Fruit fly (Drosophila melanogaster) whole organism, embryonic: ENCODE data around the gene Klp68D.

ENCODE experiments used
- Awh ChIP-seq: fragments of 200-800 bp; sonication (Bioruptor generic); IDR thresholded peaks from 2 replicates; pipeline ENCODE4, ENCODE4 v1.3.6; 2022; ENCODE audit warnings: missing biosample characterization, missing genetic modification characterization
- BEAF-32 ChIP-seq: fragments of 200-800 bp; sonication (Bioruptor generic); optimal IDR thresholded peaks from 3 replicates; lab custom pipeline; 2017; ENCODE audit warnings: missing biosample characterization, missing genetic modification characterization, mild to moderate bottlenecking, moderate library complexity, missing genetic modification reagents
- CG10321 ChIP-seq: fragments of 200-800 bp; sonication (Bioruptor generic); IDR thresholded peaks from 2 replicates; pipeline ENCODE4 v1.3.6; 2022; ENCODE audit warnings: missing biosample characterization, missing genetic modification characterization
- CG11456 ChIP-seq: fragments of 200-800 bp; sonication (Bioruptor generic); IDR thresholded peaks from 3 replicates; pipeline ENCODE4 v1.3.6; 2022; ENCODE audit warnings: missing biosample characterization, missing genetic modification characterization
- CG11504 ChIP-seq: fragments of 200-800 bp; sonication (Bioruptor generic); optimal IDR thresholded peaks from 3 replicates; lab custom pipeline; 2019; ENCODE audit warnings: missing biosample characterization, mild to moderate bottlenecking, missing genetic modification characterization, moderate library complexity
- CG11560 ChIP-seq: fragments of 200-800 bp; sonication (Bioruptor generic); IDR thresholded peaks from 3 replicates; pipeline ENCODE4 v1.3.6; 2022; ENCODE audit warnings: missing biosample characterization, missing genetic modification characterization
- CG12071 ChIP-seq: fragments of 200-800 bp; sonication (Bioruptor generic); optimal IDR thresholded peaks from 3 replicates; lab custom pipeline; 2018; ENCODE audit warnings: missing biosample characterization, mild to moderate bottlenecking, missing genetic modification characterization
- CG1233 ChIP-seq: fragments of 200-800 bp; sonication (Bioruptor generic); optimal IDR thresholded peaks from 4 replicates; lab custom pipeline; 2018; ENCODE audit warnings: missing biosample characterization, mild to moderate bottlenecking, missing genetic modification characterization
- CG14014 ChIP-seq: fragments of 200-800 bp; sonication (Bioruptor generic); IDR thresholded peaks from 2 replicates; pipeline ENCODE4 v1.3.6; 2022; ENCODE audit warnings: missing biosample characterization, missing genetic modification characterization
- CG14965 ChIP-seq: fragments of 200-800 bp; sonication (Bioruptor generic); optimal IDR thresholded peaks from 2 replicates; lab custom pipeline; 2016; ENCODE audit warnings: missing biosample characterization, missing genetic modification characterization, borderline replicate concordance
- CG15514 ChIP-seq: fragments of 200-800 bp; sonication (Bioruptor generic); optimal IDR thresholded peaks from 3 replicates; lab custom pipeline; 2017; ENCODE audit warnings: missing biosample characterization, missing genetic modification characterization, mild to moderate bottlenecking, moderate library complexity, missing genetic modification reagents
- CG16779 ChIP-seq: fragments of 200-800 bp; sonication (Bioruptor generic); IDR thresholded peaks from 2 replicates; pipeline ENCODE4 v1.3.6; 2022; ENCODE audit warnings: missing biosample characterization, missing genetic modification characterization
- CG16815 ChIP-seq: fragments of 200-800 bp; sonication (Bioruptor generic); optimal IDR thresholded peaks from 3 replicates; lab custom pipeline; 2017; ENCODE audit warnings: missing biosample characterization, mild to moderate bottlenecking, missing genetic modification characterization
- CG16863 ChIP-seq: fragments of 200-800 bp; sonication (Bioruptor generic); optimal IDR thresholded peaks from 3 replicates; lab custom pipeline; 2016; ENCODE audit warnings: missing biosample characterization, missing genetic modification characterization
- CG17912 ChIP-seq: fragments of 200-800 bp; sonication (Bioruptor generic); optimal IDR thresholded peaks from 2 replicates; lab custom pipeline; 2018; ENCODE audit warnings: missing biosample characterization, mild to moderate bottlenecking, missing genetic modification characterization
- CG2678 ChIP-seq: fragments of 200-800 bp; sonication (Bioruptor generic); optimal IDR thresholded peaks from 3 replicates; lab custom pipeline; 2019; ENCODE audit warnings: missing biosample characterization, mild to moderate bottlenecking, missing genetic modification characterization, moderate library complexity
- CG2889 ChIP-seq: fragments of 200-800 bp; sonication (Bioruptor generic); IDR thresholded peaks from 3 replicates; pipeline ENCODE4 v1.3.6; 2022; ENCODE audit warnings: missing biosample characterization, missing genetic modification characterization
- CG31365 ChIP-seq: fragments of 200-800 bp; sonication (Bioruptor generic); optimal IDR thresholded peaks from 2 replicates; lab custom pipeline; 2018; ENCODE audit warnings: missing biosample characterization, mild to moderate bottlenecking, missing genetic modification characterization
- CG3163 ChIP-seq: fragments of 200-800 bp; sonication (Bioruptor generic); optimal IDR thresholded peaks from 3 replicates; lab custom pipeline; 2016; ENCODE audit warnings: missing biosample characterization, missing genetic modification characterization
- CG3281 ChIP-seq: fragments of 200-800 bp; sonication (Bioruptor generic); optimal IDR thresholded peaks from 3 replicates; lab custom pipeline; 2017; ENCODE audit warnings: missing biosample characterization, mild to moderate bottlenecking, missing genetic modification characterization
- CG3726 ChIP-seq: fragments of 200-800 bp; sonication (Bioruptor generic); IDR thresholded peaks from 3 replicates; pipeline ENCODE4, ENCODE4 v1.3.6; 2022; ENCODE audit warnings: missing biosample characterization, missing genetic modification characterization
- CG3995 ChIP-seq: fragments of 200-800 bp; sonication (Bioruptor generic); optimal IDR thresholded peaks from 3 replicates; lab custom pipeline; 2016; ENCODE audit warnings: missing biosample characterization, missing genetic modification characterization
- CG42726 ChIP-seq: fragments of 200-800 bp; sonication (Bioruptor generic); IDR thresholded peaks from 2 replicates; pipeline ENCODE4 v1.3.6; 2022; ENCODE audit warnings: missing biosample characterization, missing genetic modification characterization; ENCODE audit not compliant: partially characterized antibody
- CG4707 ChIP-seq: fragments of 200-800 bp; sonication (Bioruptor generic); optimal IDR thresholded peaks from 2 replicates; lab custom pipeline; 2018; ENCODE audit warnings: missing biosample characterization, mild to moderate bottlenecking, missing genetic modification characterization, moderate library complexity
- CG5180 ChIP-seq: fragments of 200-800 bp; sonication (Bioruptor generic); optimal IDR thresholded peaks from 3 replicates; lab custom pipeline; 2017; ENCODE audit warnings: missing biosample characterization, missing genetic modification characterization, mild to moderate bottlenecking, moderate library complexity, missing genetic modification reagents
- CG5245 ChIP-seq: fragments of 200-800 bp; sonication (Bioruptor generic); optimal IDR thresholded peaks from 3 replicates; lab custom pipeline; 2016; ENCODE audit warnings: missing biosample characterization, missing genetic modification characterization
- CG7928 ChIP-seq: fragments of 200-800 bp; sonication (Bioruptor generic); optimal IDR thresholded peaks from 2 replicates; lab custom pipeline; 2017; ENCODE audit warnings: missing biosample characterization, mild to moderate bottlenecking, missing genetic modification characterization
- Hand ChIP-seq: fragments of 200-800 bp; sonication (Bioruptor generic); optimal IDR thresholded peaks from 2 replicates; lab custom pipeline; 2017; ENCODE audit warnings: mild to moderate bottlenecking, missing biosample characterization, missing genetic modification reagents, missing genetic modification characterization
- MTF-1 ChIP-seq: fragments of 200-800 bp; sonication (Bioruptor generic); optimal IDR thresholded peaks from 2 replicates; lab custom pipeline; 2018; ENCODE audit warnings: missing biosample characterization, mild to moderate bottlenecking, missing genetic modification characterization, borderline replicate concordance
- NC2β ChIP-seq: fragments of 200-800 bp; sonication (Bioruptor generic); optimal IDR thresholded peaks from 2 replicates; lab custom pipeline; 2016; ENCODE audit warnings: missing biosample characterization, missing genetic modification characterization
- Opbp ChIP-seq: fragments of 200-800 bp; sonication (Bioruptor generic); IDR thresholded peaks from 3 replicates; pipeline ENCODE4 v1.3.6; 2022; ENCODE audit warnings: missing biosample characterization, missing genetic modification characterization; ENCODE audit not compliant: partially characterized antibody
- Ravus ChIP-seq: fragments of 200-800 bp; sonication (Bioruptor generic); IDR thresholded peaks from 2 replicates; pipeline ENCODE4 v1.3.6; 2022; ENCODE audit warnings: missing biosample characterization, missing genetic modification characterization
- Xbp1 ChIP-seq: fragments of 200-800 bp; sonication (Bioruptor generic); optimal IDR thresholded peaks from 3 replicates; lab custom pipeline; 2016; ENCODE audit warnings: missing biosample characterization, mild to moderate bottlenecking, missing genetic modification characterization
- fd3F ChIP-seq: fragments of 200-800 bp; sonication (Bioruptor generic); optimal IDR thresholded peaks from 2 replicates; lab custom pipeline; 2018; ENCODE audit warnings: missing biosample characterization, mild to moderate bottlenecking, missing genetic modification characterization, moderate library complexity
- inv ChIP-seq: fragments of 200-800 bp; sonication (Bioruptor generic); IDR thresholded peaks from 2 replicates; pipeline ENCODE4 v1.3.6; 2022; ENCODE audit warnings: missing biosample characterization, missing genetic modification characterization; ENCODE audit not compliant: partially characterized antibody
- jumu ChIP-seq: fragments of 200-800 bp; sonication (Bioruptor generic); optimal IDR thresholded peaks from 3 replicates; lab custom pipeline; 2016; ENCODE audit warnings: missing biosample characterization, missing genetic modification characterization
- lola ChIP-seq, 3 experiments: fragments of >200 bp in 2 of 3; fragments of 200-800 bp in 1 of 3; sonication (Bioruptor generic) in 1 of 3; optimal IDR thresholded peaks; 2 replicates each; lab custom pipeline; 2017 to 2019; ENCODE audit warnings: missing biosample characterization in 3 of 3, missing genetic modification characterization in 3 of 3, mild to moderate bottlenecking in 1 of 3, moderate library complexity in 1 of 3
- nerfin-1 ChIP-seq: fragments of 200-800 bp; sonication (Bioruptor generic); optimal IDR thresholded peaks from 3 replicates; lab custom pipeline; 2019; ENCODE audit warnings: missing biosample characterization, mild to moderate bottlenecking, missing genetic modification characterization, moderate library complexity
- nmo ChIP-seq: fragments of 200-800 bp; sonication (Bioruptor generic); optimal IDR thresholded peaks from 2 replicates; lab custom pipeline; 2018; ENCODE audit warnings: missing biosample characterization, mild to moderate bottlenecking, missing genetic modification characterization, moderate library complexity
- p53 ChIP-seq: fragments of 200-800 bp; sonication (Bioruptor generic); optimal IDR thresholded peaks from 2 replicates; lab custom pipeline; 2016; ENCODE audit warnings: missing biosample characterization, missing genetic modification characterization
- prd ChIP-seq, 3 experiments: fragments of >200 bp in 2 of 3; fragments of 200-800 bp in 1 of 3; sonication (Bioruptor generic) in 1 of 3; optimal IDR thresholded peaks in 2 of 3; IDR thresholded peaks in 1 of 3; 2 replicates in 2 of 3; 3 replicates in 1 of 3; pipeline versions ENCODE4 v1.3.6 to Lab custom; 2017 to 2022; ENCODE audit warnings: missing biosample characterization in 1 of 3, missing genetic modification characterization in 1 of 3
- sd ChIP-seq: fragments of 200-800 bp; sonication (Bioruptor generic); optimal IDR thresholded peaks from 3 replicates; lab custom pipeline; 2018; ENCODE audit warnings: missing biosample characterization, mild to moderate bottlenecking, missing genetic modification characterization, moderate library complexity
- sens ChIP-seq: fragments of 200-800 bp; sonication (Bioruptor generic); peaks from one replicate; lab custom pipeline; 2016; ENCODE audit warnings: missing biosample characterization, missing genetic modification characterization
- slp2 ChIP-seq: fragments of 200-800 bp; sonication (Bioruptor generic); optimal IDR thresholded peaks from 2 replicates; lab custom pipeline; 2016; ENCODE audit warnings: missing biosample characterization, missing genetic modification characterization
- tll ChIP-seq, 2 experiments: fragments of 200-800 bp in 1 of 2; fragments of >200 bp in 1 of 2; sonication (Bioruptor generic) in 1 of 2; optimal IDR thresholded peaks; 2 replicates each; lab custom pipeline; 2017 to 2019; ENCODE audit warnings: missing biosample characterization in 2 of 2, missing genetic modification characterization in 2 of 2, mild to moderate bottlenecking in 1 of 2, moderate library complexity in 1 of 2
- trem ChIP-seq: fragments of 200-800 bp; optimal IDR thresholded peaks from 3 replicates; lab custom pipeline; 2019; ENCODE audit warnings: missing biosample characterization, mild to moderate bottlenecking, missing genetic modification characterization, moderate library complexity
- ttk ChIP-seq: fragments of 200-800 bp; sonication (Bioruptor generic); IDR thresholded peaks from 2 replicates; pipeline ENCODE4 v2.1.2; 2022; ENCODE audit warnings: missing biosample characterization, missing genetic modification characterization
- usp ChIP-seq: fragments of >200 bp; optimal IDR thresholded peaks from 2 replicates; lab custom pipeline; 2017; ENCODE audit warnings: missing biosample characterization, missing genetic modification characterization
- vnd ChIP-seq: fragments of 200-800 bp; sonication (Bioruptor generic); IDR thresholded peaks from 3 replicates; pipeline ENCODE4 v1.3.6; 2022; ENCODE audit warnings: missing biosample characterization, missing genetic modification characterization; ENCODE audit not compliant: partially characterized antibody

Gene Klp68D

DNA sequence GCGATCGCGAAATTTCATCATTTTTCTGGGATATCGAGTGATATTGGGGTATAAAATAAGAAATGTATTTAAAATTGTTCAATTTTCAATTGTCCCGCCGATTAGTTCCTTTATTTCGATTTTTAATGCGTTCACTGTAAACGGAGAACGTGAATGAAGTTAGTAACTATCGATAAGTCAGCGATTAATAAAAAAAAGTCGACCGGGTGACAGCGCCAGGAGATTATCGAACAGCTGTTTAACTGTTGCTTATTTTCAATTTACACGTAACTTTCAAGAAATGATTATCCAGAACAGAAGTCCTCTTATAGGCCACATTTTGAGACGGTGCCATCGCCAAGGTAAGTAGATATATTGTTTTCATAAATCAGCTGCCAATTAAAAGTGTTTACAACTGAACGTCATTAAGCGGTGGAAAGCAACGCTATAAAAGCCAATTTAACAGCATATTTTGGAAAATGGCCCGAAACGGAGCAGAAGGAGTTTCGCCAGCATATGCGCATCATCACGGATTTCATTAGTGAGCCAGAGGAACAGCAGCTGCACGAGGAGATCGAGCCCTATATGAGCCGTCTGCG, 19.9 kb downstream of the Klp68D start, which contains the start of gene CG14130 (continued):
- no peak for TF ChIP-seq CG16863 (GFP tag; lab: Kevin White, UChicago)
- no peak for TF ChIP-seq Ravus
- no peak for TF ChIP-seq CG2889 (GFP tag; lab: Robert Waterston, UW)
- TF ChIP-seq CG14965 (GFP tag; lab: Kevin White, UChicago) = no peak
- peak; percentile 98 for TF ChIP-seq CG3995
- no peak for TF ChIP-seq jumu (GFP tag; lab: Kevin White, UChicago)
- TF ChIP-seq Hand (GFP tag; lab: Kevin White, UChicago) = no peak
- no peak for TF ChIP-seq nerfin-1
- no peak for TF ChIP-seq CG12071 (GFP tag; lab: Kevin White, UChicago)
- no peak for TF ChIP-seq MTF-1 (GFP tag; lab: Kevin White, UChicago)
- TF ChIP-seq CG5180 (GFP tag; lab: Kevin White, UChicago) = no peak
- no peak for TF ChIP-seq CG1233
- TF ChIP-seq tll (GFP tag; optimal IDR thresholded peaks at IDR 0.05; lab: Kevin White, UChicago) = peak in 1 of 2 experiments; percentile 1
- peak; percentile 94 for TF ChIP-seq CG11504 (tag; lab: Kevin White, UChicago)
- TF ChIP-seq Opbp (GFP tag; lab: Robert Waterston, UW) = peak; percentile 92
- no peak for TF ChIP-seq ttk (GFP tag; lab: Robert Waterston, UW)
- no peak for TF ChIP-seq CG3163 (GFP tag; lab: Kevin White, UChicago)
- no peak for TF ChIP-seq fd3F
- no peak for TF ChIP-seq lola (GFP tag; optimal IDR thresholded peaks at IDR 0.05; lab: Kevin White, UChicago)
- no peak for TF ChIP-seq CG14014 (GFP tag; lab: Robert Waterston, UW)
- no peak for TF ChIP-seq CG17912
- TF ChIP-seq sens = peak; percentile 81
- TF ChIP-seq CG7928 (GFP tag; lab: Kevin White, UChicago) = no peak
- no peak for TF ChIP-seq CG31365 (tag; lab: Kevin White, UChicago)
- no peak for TF ChIP-seq CG11456 (GFP tag; lab: Robert Waterston, UW)
- no peak for TF ChIP-seq CG16779 (GFP tag; lab: Robert Waterston, UW)
- TF ChIP-seq CG16815 = no peak
- no peak for TF ChIP-seq CG2678
- peak; percentile 79 for TF ChIP-seq vnd (GFP tag; lab: Robert Waterston, UW)
- TF ChIP-seq CG4707 (GFP tag; lab: Kevin White, UChicago) = no peak
- no peak for TF ChIP-seq p53 (GFP tag; lab: Kevin White, UChicago)
- TF ChIP-seq BEAF-32 (GFP tag; lab: Kevin White, UChicago) = peak; percentile 88
- no peak for TF ChIP-seq sd (tag; lab: Kevin White, UChicago)
- TF ChIP-seq CG3281 (GFP tag; lab: Kevin White, UChicago) = no peak
- TF ChIP-seq slp2 (GFP tag; lab: Kevin White, UChicago) = no peak
- TF ChIP-seq CG10321 (GFP tag; lab: Robert Waterston, UW) = no peak
- TF ChIP-seq CG5245 (GFP tag; lab: Kevin White, UChicago) = no peak
- TF ChIP-seq prd (optimal IDR thresholded peaks at IDR 0.05; lab: Kevin White, UChicago) = no peak
- no peak for TF ChIP-seq prd (GFP tag; IDR thresholded peaks at IDR 0.05; lab: Robert Waterston, UW)
- TF ChIP-seq CG15514 (GFP tag; lab: Kevin White, UChicago) = peak; percentile 52
- TF ChIP-seq trem (tag; lab: Kevin White, UChicago) = peak; percentile 56
- TF ChIP-seq Awh (GFP tag; lab: Robert Waterston, UW) = no peak
- no peak for TF ChIP-seq usp (GFP tag; lab: Kevin White, UChicago)
- peak; percentile 31 for TF ChIP-seq Xbp1 (GFP tag; lab: Kevin White, UChicago)
- TF ChIP-seq CG42726 = peak; percentile 68; the same call in 1 of the 2 replicates
- TF ChIP-seq CG11560 (tag; lab: Robert Waterston, UW) = no peak
- peak; percentile 79 for TF ChIP-seq inv
- peak; percentile 6 for TF ChIP-seq nmo (GFP tag; lab: Kevin White, UChicago)
- no peak for TF ChIP-seq CG3726
- TF ChIP-seq NC2β = no peak
